Worm (Caenorhabditis elegans) whole organism, L3 larva: ENCODE data around the gene R102.11.

ENCODE experiments used
- R02D3.7 ChIP-seq: fragments of 150-350 bp; optimal IDR thresholded peaks from 2 replicates; lab custom pipeline; 2014; ENCODE audit warnings: missing biosample characterization, missing genetic modification characterization
- elt-3 ChIP-seq, 3 experiments: fragments of 150-350 bp in 1 of 3; sonication (generic microtip) in 2 of 3; optimal IDR thresholded peaks; 2 replicates in 2 of 3; 4 replicates in 1 of 3; lab custom pipeline; 2014 to 2017; ENCODE audit warnings: missing biosample characterization in 3 of 3, missing genetic modification characterization in 3 of 3
- nhr-11 ChIP-seq: fragments of 150-350 bp; optimal IDR thresholded peaks from 2 replicates; lab custom pipeline; 2014; ENCODE audit warnings: missing biosample characterization, missing genetic modification characterization
- nhr-43 ChIP-seq: sonication (generic microtip); optimal IDR thresholded peaks from 2 replicates; lab custom pipeline; 2016; ENCODE audit warnings: mild to moderate bottlenecking, missing genetic modification characterization, missing compliant biosample characterization; ENCODE audit not compliant: poor library complexity, severe bottlenecking
- nhr-76 ChIP-seq: fragments of 150-350 bp; sonication (generic microtip); optimal IDR thresholded peaks from 5 replicates; lab custom pipeline; 2014; ENCODE audit warnings: missing biosample characterization, missing genetic modification characterization
- nhr-77 ChIP-seq: fragments of 150-350 bp; optimal IDR thresholded peaks from 2 replicates; lab custom pipeline; 2014; ENCODE audit warnings: missing biosample characterization, missing genetic modification characterization
- pha-4 ChIP-seq: fragments of 150-350 bp; optimal IDR thresholded peaks from 2 replicates; lab custom pipeline; 2014; ENCODE audit warnings: missing biosample characterization, missing genetic modification reagents, missing genetic modification characterization
- pqm-1 ChIP-seq: fragments of 150-350 bp; optimal IDR thresholded peaks from 2 replicates; lab custom pipeline; 2017; ENCODE audit warnings: missing biosample characterization, missing genetic modification characterization, inconsistent platforms
- sea-2 ChIP-seq: fragments of 150-350 bp; sonication (generic microtip); optimal IDR thresholded peaks from 4 replicates; lab custom pipeline; 2014; ENCODE audit warnings: missing biosample characterization, missing genetic modification reagents, missing genetic modification characterization
- snpc-4 ChIP-seq: fragments of 150-350 bp; optimal IDR thresholded peaks from 2 replicates; lab custom pipeline; 2014; ENCODE audit warnings: missing biosample characterization, missing genetic modification characterization

DNA sequence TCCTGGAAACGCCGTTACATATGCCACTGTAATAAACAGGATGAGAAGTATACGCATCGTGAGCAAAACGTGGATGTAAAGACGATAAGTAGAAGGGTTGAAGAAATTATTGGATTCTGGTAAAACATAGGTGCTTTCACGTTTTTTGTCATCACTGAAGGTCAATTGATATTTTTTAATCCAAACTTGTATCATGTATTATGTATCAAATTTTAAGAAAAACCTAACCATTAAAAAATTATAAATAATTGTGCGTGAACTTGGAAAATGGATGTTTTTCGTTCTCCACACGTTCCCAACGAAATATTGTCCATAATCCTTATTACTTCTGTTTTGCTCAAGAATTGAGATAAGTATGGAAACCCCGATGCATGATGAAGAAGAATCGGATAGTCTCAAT lies 9.4 kb downstream of the R102.11 start, which contains the start of gene R102.8:
- no peak for TF ChIP-seq pha-4 (tag; lab: Kevin White, UChicago)
- TF ChIP-seq pqm-1 = no peak
- TF ChIP-seq snpc-4 (tag; lab: Kevin White, UChicago) = no peak
- TF ChIP-seq nhr-43 = no peak
- TF ChIP-seq nhr-76 (tag; lab: Kevin White, UChicago) = no peak
- TF ChIP-seq R02D3.7 (tag; lab: Kevin White, UChicago) = no peak
- no peak for TF ChIP-seq sea-2
- no peak for TF ChIP-seq nhr-11
- TF ChIP-seq elt-3 (tag; optimal IDR thresholded peaks at IDR 0.05; lab: Kevin White, UChicago) = no peak
- TF ChIP-seq nhr-77 (tag; lab: Kevin White, UChicago) = no peak
